Worm (Caenorhabditis elegans) whole organism, L1 larva: Measurements from ENCODE around the gene Y57G7A.3.

Experiments
- ces-1 ChIP-seq: fragments of 150-350 bp; optimal IDR thresholded peaks from 2 replicates; lab custom pipeline; 2014; ENCODE audit warnings: missing biosample characterization, missing genetic modification reagents, missing genetic modification characterization
- jun-1 ChIP-seq: fragments of 150-350 bp; optimal IDR thresholded peaks from 2 replicates; lab custom pipeline; 2014; ENCODE audit warnings: missing biosample characterization, missing genetic modification reagents, missing genetic modification characterization
- mab-9 ChIP-seq: fragments of 200-800 bp; sonication (Bioruptor generic); IDR thresholded peaks from 2 replicates; pipeline ENCODE4 v1.3.6; 2022; ENCODE audit warnings: missing genetic modification reagents, missing genetic modification characterization, missing compliant biosample characterization
- mdl-1 ChIP-seq, 2 experiments: fragments of 150-350 bp; optimal IDR thresholded peaks; 2 replicates each; lab custom pipeline; 2014 to 2017; ENCODE audit warnings: missing biosample characterization in 2 of 2, missing genetic modification characterization in 2 of 2, inconsistent platforms in 1 of 2
- skn-1 ChIP-seq: fragments of 150-350 bp; optimal IDR thresholded peaks from 2 replicates; lab custom pipeline; 2014; ENCODE audit warnings: missing biosample characterization, missing genetic modification characterization
- unc-62 ChIP-seq: fragments of 150-350 bp; optimal IDR thresholded peaks from 2 replicates; lab custom pipeline; 2014; ENCODE audit warnings: missing biosample characterization, missing genetic modification reagents, missing genetic modification characterization

DNA sequence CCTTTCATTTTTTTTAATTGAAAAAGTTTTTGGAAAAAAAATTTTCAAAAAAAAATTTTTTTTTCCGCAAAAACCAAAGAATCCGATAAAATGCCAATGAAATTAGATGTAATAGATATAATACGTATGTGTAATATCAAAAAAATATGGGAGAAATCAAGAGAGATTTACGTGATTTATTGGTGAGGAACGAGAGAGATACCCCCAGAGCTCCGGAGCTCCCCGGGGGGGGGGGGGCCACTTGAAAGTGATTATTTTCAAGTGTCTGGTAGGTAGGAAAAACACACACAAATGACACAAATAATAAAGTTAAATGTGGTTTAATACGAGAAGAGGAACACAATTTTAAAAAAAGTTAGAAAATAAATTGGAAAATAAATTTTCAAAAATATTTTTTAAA lies 8.8 kb upstream of the Y57G7A.3 start, which contains the start of gene Y57G7A.11:
- no peak for TF ChIP-seq unc-62 (GFP tag; lab: Kevin White, UChicago)
- TF ChIP-seq jun-1 (tag; lab: Kevin White, UChicago): no peak
- no peak for TF ChIP-seq mdl-1 (tag; optimal IDR thresholded peaks at IDR 0.05; lab: Kevin White, UChicago)
- no peak for TF ChIP-seq mab-9
- TF ChIP-seq skn-1 (tag; lab: Kevin White, UChicago): no peak
- TF ChIP-seq ces-1 (GFP tag; lab: Kevin White, UChicago): no peak
